Worm (Caenorhabditis elegans) whole organism, L4 larva: Measurements from ENCODE around the gene pigc-1.

Source experiments
- F37D6.2 ChIP-seq: sonication (generic microtip); optimal IDR thresholded peaks from 2 replicates; lab custom pipeline; 2016; ENCODE audit warnings: mild to moderate bottlenecking, missing genetic modification characterization, missing compliant biosample characterization
- T20F7.1 ChIP-seq: fragments of 200-800 bp; sonication (Bioruptor generic); optimal IDR thresholded peaks from 2 replicates; lab custom pipeline; 2018; ENCODE audit warnings: mild to moderate bottlenecking, missing genetic modification characterization, missing compliant biosample characterization
- T26A8.4 ChIP-seq: fragments of 200-800 bp; sonication (Bioruptor generic); IDR thresholded peaks from 2 replicates; pipeline ENCODE4 v1.3.6; 2022; ENCODE audit warnings: missing genetic modification characterization, missing compliant biosample characterization
- Y105C5A.15 ChIP-seq: fragments of 200-800 bp; sonication (Bioruptor generic); IDR thresholded peaks from 2 replicates; pipeline ENCODE4 v1.3.6; 2022; ENCODE audit warnings: missing genetic modification characterization, missing compliant biosample characterization
- ama-1 ChIP-seq: fragments of 150-350 bp; optimal IDR thresholded peaks from 2 replicates; lab custom pipeline; 2014; ENCODE audit warnings: inconsistent platforms, mixed read lengths
- ceh-20 ChIP-seq: fragments of 200-800 bp; sonication (Bioruptor generic); IDR thresholded peaks from 2 replicates; pipeline ENCODE4 v1.3.6; 2022; ENCODE audit warnings: missing genetic modification reagents, missing genetic modification characterization, missing compliant biosample characterization
- ceh-28 ChIP-seq: fragments of 150-350 bp; optimal IDR thresholded peaks from 2 replicates; lab custom pipeline; 2014; ENCODE audit warnings: missing biosample characterization, missing genetic modification reagents, missing genetic modification characterization
- ceh-32 ChIP-seq: sonication (generic microtip); optimal IDR thresholded peaks from 2 replicates; lab custom pipeline; 2016; ENCODE audit warnings: mild to moderate bottlenecking, missing genetic modification characterization, missing compliant biosample characterization; ENCODE audit not compliant: poor library complexity
- ceh-44 ChIP-seq: fragments of 200-800 bp; sonication (Bioruptor generic); IDR thresholded peaks from 2 replicates; pipeline ENCODE4 v1.3.6; 2022; ENCODE audit warnings: missing genetic modification reagents, missing genetic modification characterization, missing compliant biosample characterization
- ceh-82 ChIP-seq: sonication (generic microtip); optimal IDR thresholded peaks from 2 replicates; lab custom pipeline; 2017; ENCODE audit warnings: missing biosample characterization, missing genetic modification characterization
- daf-16 ChIP-seq, 3 experiments: sonication (generic microtip); optimal IDR thresholded peaks; 2 replicates each; lab custom pipeline; 2016 to 2017; ENCODE audit warnings: missing genetic modification characterization in 3 of 3, missing genetic modification reagents in 3 of 3, mild to moderate bottlenecking in 2 of 3, missing compliant biosample characterization in 2 of 3, missing biosample characterization in 1 of 3, moderate library complexity in 1 of 3
- dmd-6 ChIP-seq: fragments of 200-800 bp; sonication (Bioruptor generic); IDR thresholded peaks from 2 replicates; pipeline ENCODE4 v1.3.6; 2022; ENCODE audit warnings: missing genetic modification reagents, missing genetic modification characterization, missing compliant biosample characterization
- dmd-9 ChIP-seq: fragments of 200-800 bp; sonication (Bioruptor generic); IDR thresholded peaks from 2 replicates; pipeline ENCODE4 v1.3.6; 2022; ENCODE audit warnings: missing genetic modification reagents, missing genetic modification characterization, missing compliant biosample characterization
- dpl-1 ChIP-seq: fragments of 150-350 bp; optimal IDR thresholded peaks from 2 replicates; lab custom pipeline; 2014; ENCODE audit warnings: missing biosample characterization, missing genetic modification reagents, missing genetic modification characterization
- duxl-1 ChIP-seq: sonication (generic microtip); optimal IDR thresholded peaks from 2 replicates; lab custom pipeline; 2016; ENCODE audit warnings: mild to moderate bottlenecking, missing genetic modification characterization, moderate library complexity, missing compliant biosample characterization; ENCODE audit not compliant: poor library complexity
- dve-1 ChIP-seq: sonication (generic microtip); optimal IDR thresholded peaks from 2 replicates; lab custom pipeline; 2017; ENCODE audit warnings: antibody characterized with exemption, mild to moderate bottlenecking, missing genetic modification characterization, missing compliant biosample characterization; ENCODE audit not compliant: insufficient read depth
- egl-43 ChIP-seq: fragments of 200-800 bp; sonication (Bioruptor generic); IDR thresholded peaks from 2 replicates; pipeline ENCODE4 v1.3.6; 2022; ENCODE audit warnings: missing genetic modification reagents, missing genetic modification characterization, missing compliant biosample characterization
- fkh-10 ChIP-seq: fragments of 150-350 bp; optimal IDR thresholded peaks from 2 replicates; lab custom pipeline; 2014; ENCODE audit warnings: missing biosample characterization, missing genetic modification reagents, missing genetic modification characterization
- hlh-11 ChIP-seq: fragments of 200-800 bp; sonication (Bioruptor generic); optimal IDR thresholded peaks from 2 replicates; lab custom pipeline; 2018; ENCODE audit warnings: mild to moderate bottlenecking, missing genetic modification characterization, missing compliant biosample characterization
- hlh-30 ChIP-seq: sonication (generic microtip); optimal IDR thresholded peaks from 2 replicates; lab custom pipeline; 2017; ENCODE audit warnings: antibody characterized with exemption, mild to moderate bottlenecking, missing genetic modification characterization, missing compliant biosample characterization; ENCODE audit not compliant: insufficient read depth
- jun-1 ChIP-seq: fragments of 150-350 bp; optimal IDR thresholded peaks from 2 replicates; lab custom pipeline; 2014; ENCODE audit warnings: missing biosample characterization, missing genetic modification reagents, missing genetic modification characterization
- lin-15B ChIP-seq: fragments of 150-350 bp; sonication (generic microtip); optimal IDR thresholded peaks from 3 replicates; lab custom pipeline; 2014; ENCODE audit warnings: missing biosample characterization, missing genetic modification characterization
- lin-38 ChIP-seq: fragments of 200-800 bp; sonication (Bioruptor generic); IDR thresholded peaks from 2 replicates; pipeline ENCODE4 v1.3.6; 2022; ENCODE audit warnings: missing genetic modification reagents, missing genetic modification characterization, missing compliant biosample characterization
- lin-39 ChIP-seq: fragments of 150-350 bp; optimal IDR thresholded peaks from 2 replicates; lab custom pipeline; 2014; ENCODE audit warnings: missing biosample characterization, missing genetic modification reagents, missing genetic modification characterization
- lsy-2 ChIP-seq, 2 experiments: fragments of 150-350 bp in 1 of 2; sonication (generic microtip) in 1 of 2; optimal IDR thresholded peaks; 2 replicates each; lab custom pipeline; 2014 to 2017; ENCODE audit warnings: missing biosample characterization in 2 of 2, missing genetic modification characterization in 2 of 2
- madf-9 ChIP-seq: fragments of 200-800 bp; sonication (Bioruptor generic); conservative IDR thresholded peaks from 2 replicates; pipeline ENCODE4 v1.3.6; 2022; ENCODE audit warnings: missing genetic modification reagents, missing genetic modification characterization, missing compliant biosample characterization
- mdl-1 ChIP-seq, 2 experiments: fragments of 150-350 bp in 1 of 2; sonication (generic microtip) in 1 of 2; optimal IDR thresholded peaks; 2 replicates each; lab custom pipeline; 2014 to 2017; ENCODE audit warnings: missing biosample characterization in 2 of 2, missing genetic modification characterization in 2 of 2
- mep-1 ChIP-seq: fragments of 150-350 bp; sonication (generic microtip); optimal IDR thresholded peaks from 3 replicates; lab custom pipeline; 2014; ENCODE audit warnings: missing biosample characterization, missing genetic modification characterization
- mes-2 ChIP-seq: sonication (generic microtip); optimal IDR thresholded peaks from 2 replicates; lab custom pipeline; 2016; ENCODE audit warnings: missing genotype, mild to moderate bottlenecking, missing genetic modification characterization, missing compliant biosample characterization; ENCODE audit not compliant: poor library complexity, severe bottlenecking
- mxl-2 ChIP-seq: fragments of 200-800 bp; sonication (Bioruptor generic); conservative IDR thresholded peaks from 2 replicates; pipeline ENCODE4 v1.3.6; 2022; ENCODE audit warnings: missing genetic modification reagents, missing genetic modification characterization, missing compliant biosample characterization
- mxl-3 ChIP-seq: fragments of 200-800 bp; sonication (Bioruptor generic); optimal IDR thresholded peaks from 2 replicates; lab custom pipeline; 2018; ENCODE audit warnings: mild to moderate bottlenecking, missing genetic modification characterization, missing compliant biosample characterization
- nhr-10 ChIP-seq: fragments of 150-350 bp; optimal IDR thresholded peaks from 2 replicates; lab custom pipeline; 2014; ENCODE audit warnings: missing biosample characterization, missing genetic modification characterization
- nhr-102 ChIP-seq: sonication (generic microtip); optimal IDR thresholded peaks from 2 replicates; lab custom pipeline; 2016; ENCODE audit warnings: mild to moderate bottlenecking, missing genetic modification characterization, moderate library complexity, missing compliant biosample characterization
- nhr-25 ChIP-seq: sonication (generic microtip); optimal IDR thresholded peaks from 2 replicates; lab custom pipeline; 2017; ENCODE audit warnings: missing genetic modification characterization, mild to moderate bottlenecking, missing compliant biosample characterization, antibody characterized with exemption, moderate library complexity, borderline replicate concordance; ENCODE audit not compliant: insufficient read depth
- nhr-28 ChIP-seq: fragments of 150-350 bp; optimal IDR thresholded peaks from 2 replicates; lab custom pipeline; 2014; ENCODE audit warnings: missing biosample characterization, missing genetic modification characterization
- nhr-42 ChIP-seq: fragments of 200-800 bp; sonication (Bioruptor generic); IDR thresholded peaks from 2 replicates; pipeline ENCODE4 v1.3.6; 2022; ENCODE audit warnings: missing genetic modification characterization, missing compliant biosample characterization
- nhr-77 ChIP-seq: fragments of 150-350 bp; optimal IDR thresholded peaks from 2 replicates; lab custom pipeline; 2014; ENCODE audit warnings: missing biosample characterization, missing genetic modification characterization
- pqm-1 ChIP-seq: sonication (generic microtip); optimal IDR thresholded peaks from 2 replicates; lab custom pipeline; 2017; ENCODE audit warnings: missing biosample characterization, missing genetic modification characterization
- sdz-12 ChIP-seq: fragments of 200-800 bp; sonication (Bioruptor generic); optimal IDR thresholded peaks from 2 replicates; lab custom pipeline; 2018; ENCODE audit warnings: mild to moderate bottlenecking, missing genetic modification characterization, missing compliant biosample characterization
- snpc-1.2 ChIP-seq: fragments of 200-800 bp; sonication (Bioruptor generic); IDR thresholded peaks from 2 replicates; pipeline ENCODE4 v1.3.6; 2022; ENCODE audit warnings: missing genetic modification reagents, missing genetic modification characterization, missing compliant biosample characterization
- tag-97 ChIP-seq: fragments of 200-800 bp; sonication (Bioruptor generic); IDR thresholded peaks from 2 replicates; pipeline ENCODE4 v1.3.6; 2022; ENCODE audit warnings: missing genetic modification characterization, missing compliant biosample characterization
- unc-130 ChIP-seq: sonication (generic microtip); optimal IDR thresholded peaks from 2 replicates; lab custom pipeline; 2016; ENCODE audit warnings: missing genetic modification reagents, missing genetic modification characterization, missing compliant biosample characterization
- zag-1 ChIP-seq: fragments of 150-350 bp; optimal IDR thresholded peaks from 2 replicates; lab custom pipeline; 2014; ENCODE audit warnings: missing biosample characterization, missing genetic modification characterization
- ztf-11 ChIP-seq: fragments of 150-350 bp; optimal IDR thresholded peaks from 2 replicates; lab custom pipeline; 2014; ENCODE audit warnings: missing biosample characterization, missing genetic modification characterization
- ztf-7 ChIP-seq: fragments of 150-350 bp; optimal IDR thresholded peaks from 2 replicates; lab custom pipeline; 2014; ENCODE audit warnings: missing biosample characterization, missing genetic modification characterization

Gene pigc-1

DNA sequence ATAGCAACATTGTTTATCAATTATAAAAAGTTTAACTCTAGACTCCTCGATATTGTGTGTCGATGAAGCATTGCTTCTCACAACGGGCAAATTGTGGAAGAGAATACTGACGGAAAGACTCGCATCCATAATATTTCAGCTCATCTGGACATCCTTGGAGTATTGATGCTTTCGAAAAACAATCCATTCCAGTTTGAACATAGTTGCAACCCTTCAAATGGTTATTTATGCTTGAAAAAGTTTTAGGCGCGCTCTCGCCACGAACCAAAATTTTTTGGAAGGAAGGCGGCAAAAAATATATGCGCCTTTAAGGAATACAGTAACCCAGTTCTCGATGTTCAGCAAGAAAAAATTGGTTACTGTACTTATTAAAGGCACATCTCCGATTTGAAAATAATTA lies 20.5 kb downstream of the pigc-1 start (continued):
- TF ChIP-seq dve-1 = peak; percentile 0
- no peak for TF ChIP-seq mxl-2 (GFP tag; lab: Robert Waterston, UW)
- TF ChIP-seq T26A8.4 (GFP tag; lab: Robert Waterston, UW) = peak; percentile 54; the same call in 1 of the 2 replicates
- no peak for TF ChIP-seq nhr-25 (tag; lab: Kevin White, UChicago)
- TF ChIP-seq nhr-42 (GFP tag; lab: Robert Waterston, UW) = 0 out of 2 replicates have a peak, but pooled peaks have one; percentile 12
- no peak for TF ChIP-seq sdz-12 (GFP tag; lab: Kevin White, UChicago)
- no peak for TF ChIP-seq dmd-9 (GFP tag; lab: Robert Waterston, UW)
- no peak for TF ChIP-seq zag-1
- TF ChIP-seq ztf-11 = no peak
- TF ChIP-seq ceh-44 (GFP tag; lab: Robert Waterston, UW) = no peak
- TF ChIP-seq ceh-82 (tag; lab: Kevin White, UChicago) = no peak
- peak; percentile 41 for TF ChIP-seq duxl-1
- TF ChIP-seq Y105C5A.15 = no peak
- no peak for TF ChIP-seq tag-97 (GFP tag; lab: Robert Waterston, UW)
- no peak for TF ChIP-seq F37D6.2 (tag; lab: Kevin White, UChicago)
- TF ChIP-seq dmd-6 (GFP tag; lab: Robert Waterston, UW) = no peak
- no peak for TF ChIP-seq lin-39 (tag; lab: Kevin White, UChicago)
- no peak for TF ChIP-seq unc-130 (GFP tag; lab: Kevin White, UChicago)
- no peak for TF ChIP-seq lin-15B
- TF ChIP-seq lin-38 (GFP tag; lab: Robert Waterston, UW) = 0 out of 2 replicates have a peak, but pooled peaks have one; percentile 26
- TF ChIP-seq egl-43 = no peak
- TF ChIP-seq nhr-102 (tag; lab: Kevin White, UChicago) = peak; percentile 25
- TF ChIP-seq lsy-2 (tag; optimal IDR thresholded peaks at IDR 0.05; lab: Kevin White, UChicago) = no peak
- no peak for TF ChIP-seq snpc-1.2 (GFP tag; lab: Robert Waterston, UW)
- peak; percentile 6 for TF ChIP-seq ama-1 (lab: Kevin White, UChicago)
- TF ChIP-seq nhr-28 (tag; lab: Kevin White, UChicago) = no peak

DNA sequence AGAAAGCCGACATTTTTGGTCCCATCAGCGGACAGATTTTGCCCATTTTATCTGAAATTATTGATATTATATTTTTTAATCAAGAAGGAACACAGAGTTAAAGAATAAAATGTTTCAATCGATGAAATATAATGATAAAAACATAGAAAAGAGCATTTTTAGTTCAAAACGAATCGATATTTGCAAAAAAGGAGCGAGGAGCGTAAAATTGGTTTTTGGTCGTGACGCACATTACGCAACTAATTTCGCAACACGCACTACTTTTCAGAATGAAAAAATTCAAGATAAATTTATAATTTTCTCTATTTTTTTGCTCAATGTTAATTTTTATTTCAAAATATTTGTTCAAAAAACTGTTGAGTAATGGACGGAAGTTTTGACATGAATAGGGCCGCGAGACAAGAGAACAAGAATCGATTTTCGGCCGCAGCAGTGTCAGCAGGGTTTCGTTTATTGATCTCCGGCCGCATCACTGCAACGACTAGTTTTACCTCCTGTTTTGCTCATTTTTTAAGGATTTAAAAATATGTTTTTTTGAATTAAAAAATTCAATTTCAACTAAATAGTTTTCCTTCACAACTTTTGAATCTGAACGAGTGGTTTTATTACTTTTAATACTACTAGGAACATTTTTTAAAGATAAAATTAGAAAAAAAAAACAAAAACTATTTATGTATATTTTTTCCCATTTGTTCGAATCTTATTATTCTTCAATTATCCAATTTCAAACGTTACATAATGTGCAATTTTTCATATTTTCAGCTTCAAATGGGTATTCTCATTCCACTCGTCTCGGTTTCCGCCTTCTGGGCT lies 21.7 kb downstream of the pigc-1 start, which contains the start of the genes F49C12.12 and vha-17:
Gene F49C12.12, minus strand, starts transcription at position 51 of the 813 bp plus-strand sequence.
Gene vha-17, plus strand, starts transcription at position 763 of the 813 bp plus-strand sequence.
- TF ChIP-seq mxl-3 (GFP tag; lab: Kevin White, UChicago) (no peak), dpl-1 (GFP tag; lab: Kevin White, UChicago) (peak; percentile 7), jun-1 (tag; lab: Kevin White, UChicago) (no peak), ceh-20 (GFP tag; lab: Robert Waterston, UW) (no peak), hlh-30 (tag; lab: Kevin White, UChicago) (peak; percentile 66), lin-38 (GFP tag; lab: Robert Waterston, UW) (peak; percentile 26; the same call in 1 of the 2 replicates), daf-16 (GFP tag; optimal IDR thresholded peaks at IDR 0.05; lab: Kevin White, UChicago) (no peak), daf-16 (tag; optimal IDR thresholded peaks at IDR 0.05; lab: Kevin White, UChicago) (peak; percentile 55), mdl-1 (tag; optimal IDR thresholded peaks at IDR 0.05; lab: Kevin White, UChicago) (no peak), mep-1 (peak; percentile 43), nhr-10 (tag; lab: Kevin White, UChicago) (no peak), T20F7.1 (GFP tag; lab: Kevin White, UChicago) (peak; percentile 70), pqm-1 (tag; lab: Kevin White, UChicago) (peak; percentile 33), nhr-77 (peak; percentile 74), dve-1 (peak; percentile 42), ztf-7 (tag; lab: Kevin White, UChicago) (no peak), dmd-6 (GFP tag; lab: Robert Waterston, UW) (peak; percentile 51), hlh-11 (tag; lab: Kevin White, UChicago) (peak; percentile 79), madf-9 (GFP tag; lab: Robert Waterston, UW) (no peak), ceh-32 (tag; lab: Kevin White, UChicago) (no peak), nhr-28 (tag; lab: Kevin White, UChicago) (peak; percentile 19), fkh-10 (GFP tag; lab: Kevin White, UChicago) (no peak), ceh-28 (tag; lab: Kevin White, UChicago) (peak; percentile 6), lsy-2 (tag; optimal IDR thresholded peaks at IDR 0.05; lab: Kevin White, UChicago) (peak in 1 of 2 experiments; percentile 56), mes-2 (tag; lab: Kevin White, UChicago) (no peak)
- TF ChIP-seq, all 104 proteins: peak for 14
